In genomic region chrV:8024752-8025151, ce11 we compare ENCODE assay signal across 2 worm cellular contexts.
TF ChIP-seq lines count a peak whose summit lies in the region.

TSS of gene F43H9.3 (minus strand) at chrV:8024940.

TF ChIP-seq in whole organism, L1 larva, 84 proteins besides CTCF, POLR2A, EP300 and RAD21 (continued from another document):
- TF ChIP-seq mab-9 (GFP tag; IDR thresholded peaks at IDR 0.05; lab: Robert Waterston, UW) (no peak), fkh-4 (tag; optimal IDR thresholded peaks at IDR 0.05; lab: Kevin White, UChicago; ENCODE audit: borderline replicate concordance) (no peak), mdl-1 (tag; optimal IDR thresholded peaks at IDR 0.05; lab: Kevin White, UChicago) (peak in 1 of 2 experiments; percentile 17), unc-86 (tag; optimal IDR thresholded peaks at IDR 0.05; lab: Kevin White, UChicago) (no peak), egl-27 (tag; optimal IDR thresholded peaks at IDR 0.05; lab: Kevin White, UChicago) (no peak), lsy-2 (tag; optimal IDR thresholded peaks at IDR 0.05; lab: Kevin White, UChicago) (peak; percentile 28 to 95), unc-130 (tag; optimal IDR thresholded peaks at IDR 0.05; lab: Kevin White, UChicago) (peak; percentile 28), elt-3 (tag; optimal IDR thresholded peaks at IDR 0.05; lab: Kevin White, UChicago) (no peak), ceh-82 (tag; optimal IDR thresholded peaks at IDR 0.05; lab: Kevin White, UChicago) (no peak)
TF ChIP-seq in whole organism, L1 larva: peak in this region for 9.

TF ChIP-seq in whole organism, L4 larva, 104 proteins besides CTCF, POLR2A, EP300 and RAD21 (continued from another document):
- TF ChIP-seq T20F7.1 (GFP tag; optimal IDR thresholded peaks at IDR 0.05; lab: Kevin White, UChicago) (no peak), unc-62 (GFP tag; optimal IDR thresholded peaks at IDR 0.05 in 1 of 2; lab: Kevin White, UChicago) (peak in 1 of 2 experiments; percentile 46), unc-62 (tag; optimal IDR thresholded peaks at IDR 0.05; lab: Kevin White, UChicago) (no peak), mdt-29 (GFP tag; IDR thresholded peaks at IDR 0.05; lab: Robert Waterston, UW) (no peak), jun-1 (tag; optimal IDR thresholded peaks at IDR 0.05; lab: Kevin White, UChicago) (no peak), mdl-1 (tag; optimal IDR thresholded peaks at IDR 0.05; lab: Kevin White, UChicago) (no peak)
TF ChIP-seq in whole organism, L4 larva: peak in this region for 7.
